Fruit fly (Drosophila melanogaster) Kc167 (cell line): ENCODE data around the gene mRpS24.

Experiments used
- Myc ChIP-seq: fragments of >200 bp; optimal IDR thresholded peaks from 2 replicates; lab custom pipeline; 2017; ENCODE audit warnings: missing external identifiers
- Sin3A ChIP-seq: fragments of >200 bp; optimal IDR thresholded peaks from 2 replicates; lab custom pipeline; 2018; ENCODE audit warnings: missing external identifiers
- h ChIP-seq: fragments of >200 bp; optimal IDR thresholded peaks from 3 replicates; lab custom pipeline; 2018; ENCODE audit warnings: missing external identifiers
- insv ChIP-seq: fragments of >200 bp; optimal IDR thresholded peaks from 3 replicates; lab custom pipeline; 2018; ENCODE audit warnings: missing external identifiers
- psq ChIP-seq: fragments of >200 bp; optimal IDR thresholded peaks from 2 replicates; lab custom pipeline; 2017; ENCODE audit warnings: missing external identifiers
- ttk ChIP-seq: sonication (Bioruptor generic); optimal IDR thresholded peaks from 2 replicates; lab custom pipeline; 2017; ENCODE audit warnings: missing external identifiers

mRpS24 gene

dm6 chr3R:24169362-24169761 is 6.0 kb upstream of the mRpS24 start, which contains the start of gene CG5510:
Gene CG5510, minus strand, starts transcription at chr3R:24169562.
- TF ChIP-seq Sin3A (lab: Kevin White, UChicago) (no peak), h (lab: Kevin White, UChicago) (no peak), psq (no peak), Myc (no peak)

- TF ChIP-seq Myc (no peak), Sin3A (lab: Kevin White, UChicago) (no peak), ttk (lab: Kevin White, UChicago) (no peak)
Observed at dm6 chr3R:24163556-24164022, 244 bp upstream of the mRpS24 start, which contains the start of gene Apc2. Gene Apc2, plus strand, starts transcription at chr3R:24163966.

- TF ChIP-seq Sin3A (lab: Kevin White, UChicago) (no peak), insv (lab: Kevin White, UChicago) (no peak), h (lab: Kevin White, UChicago) (no peak), Myc (no peak)
Observed at dm6 chr3R:24161173-24161811, 2.1 kb downstream of the mRpS24 start, which contains the start of the genes Myo95E and TBC1d7. Gene Myo95E, minus strand, starts transcription at chr3R:24161498. Gene TBC1d7, plus strand, starts transcription at chr3R:24161727.

- no peak for TF ChIP-seq psq
- TF ChIP-seq Sin3A (lab: Kevin White, UChicago), result no peak
- TF ChIP-seq Myc, result no peak
Observed at dm6 chr3R:24151924-24152809, 11.2 kb downstream of the mRpS24 start, which contains the start of the genes p38a and CG6178. Gene p38a, minus strand, starts transcription at chr3R:24152321. Gene CG6178, plus strand, starts transcription at chr3R:24152347.

DNA sequence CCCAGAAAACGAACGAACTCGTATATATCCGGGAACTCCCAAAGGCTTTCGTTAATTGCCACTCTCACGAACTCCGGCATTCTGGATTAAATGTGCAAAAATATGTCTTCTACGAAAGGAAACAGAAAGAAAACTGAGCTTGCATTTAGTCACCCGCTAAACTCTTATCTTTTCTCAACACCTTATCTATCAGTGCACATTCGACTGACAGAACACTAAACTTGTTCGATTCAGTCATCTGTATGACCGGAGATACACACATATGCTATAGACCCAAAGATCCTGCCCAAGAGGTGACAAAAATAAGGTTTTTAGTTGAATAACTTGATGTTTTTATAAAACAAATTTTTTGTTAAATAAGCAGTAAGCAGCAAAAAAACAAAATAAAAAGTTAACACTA is 13.2 kb downstream of the mRpS24 start, which contains the start of gene p38c:
p38c (minus strand) TSS at position 101 of the 400 bp plus-strand sequence.
- TF ChIP-seq psq, result no peak
- TF ChIP-seq h (lab: Kevin White, UChicago), result no peak
- no peak for TF ChIP-seq ttk (lab: Kevin White, UChicago)
- TF ChIP-seq Sin3A (lab: Kevin White, UChicago), result no peak
- TF ChIP-seq Myc, result no peak
- no peak for TF ChIP-seq insv (lab: Kevin White, UChicago)

DNA sequence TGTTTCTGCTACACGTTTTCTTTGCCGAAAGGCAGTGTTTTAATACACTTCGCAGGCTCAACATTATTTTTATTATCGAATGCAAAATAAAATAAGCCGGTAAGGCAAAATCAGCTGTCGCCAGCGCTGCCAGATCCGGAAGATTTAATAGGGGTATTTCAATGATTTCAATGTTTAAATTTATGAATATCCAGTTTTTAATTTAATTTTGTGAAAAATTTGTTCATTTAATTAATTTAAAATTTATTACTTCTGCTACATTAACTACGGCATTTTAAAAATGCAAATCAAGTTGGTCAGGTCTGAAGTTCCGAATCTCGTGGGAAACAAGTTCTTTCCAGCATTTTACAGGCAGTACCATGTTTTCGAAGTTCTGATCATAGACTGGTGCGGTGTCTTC is 14.5 kb downstream of the mRpS24 start, which contains the start of gene Slimp:
Slimp (minus strand) TSS at position 130 of the 400 bp plus-strand sequence.
- TF ChIP-seq ttk (lab: Kevin White, UChicago), result no peak
- no peak for TF ChIP-seq psq
- no peak for TF ChIP-seq Sin3A (lab: Kevin White, UChicago)
- TF ChIP-seq insv (lab: Kevin White, UChicago), result no peak
- no peak for TF ChIP-seq Myc
- TF ChIP-seq h (lab: Kevin White, UChicago), result no peak

DNA sequence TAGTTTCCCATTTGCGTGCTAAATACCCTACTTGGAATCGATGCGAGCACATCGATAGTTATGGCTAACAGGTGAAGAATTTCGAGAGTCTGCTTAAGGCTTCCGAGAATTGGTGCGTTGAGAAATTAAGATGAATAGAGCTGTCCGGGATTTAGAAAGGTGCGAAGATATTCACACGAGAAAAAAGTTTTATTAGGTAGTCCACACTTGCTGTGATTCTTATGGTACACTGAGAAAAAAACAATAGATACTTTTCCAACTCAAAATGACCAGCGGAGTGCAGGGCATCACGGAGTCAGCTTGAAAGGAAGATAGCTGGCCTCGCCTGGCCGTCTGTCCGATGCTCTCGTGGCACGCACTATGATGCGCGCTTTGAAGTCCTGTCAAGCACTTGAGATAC is 18.8 kb downstream of the mRpS24 start:
- TF ChIP-seq psq, result no peak
- no peak for TF ChIP-seq Sin3A (lab: Kevin White, UChicago)
- TF ChIP-seq ttk (lab: Kevin White, UChicago), result no peak
- TF ChIP-seq insv (lab: Kevin White, UChicago), result no peak
- TF ChIP-seq Myc, result no peak
- no peak for TF ChIP-seq h (lab: Kevin White, UChicago)

- TF ChIP-seq Sin3A (lab: Kevin White, UChicago), result no peak
- no peak for TF ChIP-seq Myc
- no peak for TF ChIP-seq psq
- no peak for TF ChIP-seq h (lab: Kevin White, UChicago)
- no peak for TF ChIP-seq insv (lab: Kevin White, UChicago)
- TF ChIP-seq ttk (lab: Kevin White, UChicago), result no peak
Observed at dm6 chr3R:24143779-24144178, 19.6 kb downstream of the mRpS24 start.

- TF ChIP-seq h (lab: Kevin White, UChicago) (no peak), Myc (no peak), psq (no peak), ttk (lab: Kevin White, UChicago) (no peak), Sin3A (lab: Kevin White, UChicago) (no peak), insv (lab: Kevin White, UChicago) (no peak)
Observed at dm6 chr3R:24143372-24143771, 20.0 kb downstream of the mRpS24 start.

- TF ChIP-seq psq, result no peak
- TF ChIP-seq ttk (lab: Kevin White, UChicago), result no peak
- no peak for TF ChIP-seq h (lab: Kevin White, UChicago)
- TF ChIP-seq Myc, result no peak
- no peak for TF ChIP-seq insv (lab: Kevin White, UChicago)
- no peak for TF ChIP-seq Sin3A (lab: Kevin White, UChicago)
Observed at dm6 chr3R:24142971-24143370, 20.4 kb downstream of the mRpS24 start.

dm6 chr3R:24141013-24141592 is 22.2 kb downstream of the mRpS24 start, which contains the start of gene Kal1:
Gene Kal1, plus strand, starts transcription at chr3R:24141395.
- TF ChIP-seq ttk (lab: Kevin White, UChicago) (no peak), insv (lab: Kevin White, UChicago) (no peak), h (lab: Kevin White, UChicago) (no peak), Myc (no peak), Sin3A (lab: Kevin White, UChicago) (no peak), psq (no peak)
